Fruit fly (Drosophila melanogaster) whole organism, prepupa: ENCODE measurements around the gene CG7600.

Source experiments
- Blimp-1 ChIP-seq: fragments of 200-800 bp; sonication (Bioruptor generic); optimal IDR thresholded peaks from 3 replicates; lab custom pipeline; 2017; ENCODE audit warnings: missing biosample characterization, missing genetic modification characterization, mild to moderate bottlenecking, moderate library complexity, missing genetic modification reagents
- CG11294 ChIP-seq: fragments of 200-800 bp; sonication (Bioruptor generic); IDR thresholded peaks from 2 replicates; pipeline ENCODE4 v1.3.6; 2022; ENCODE audit warnings: missing biosample characterization, missing genetic modification characterization
- CG11762 ChIP-seq: fragments of 200-800 bp; sonication (Bioruptor generic); optimal IDR thresholded peaks from 3 replicates; lab custom pipeline; 2016; ENCODE audit warnings: missing biosample characterization, missing genetic modification characterization; ENCODE audit not compliant: insufficient read depth
- CG11902 ChIP-seq: fragments of 200-800 bp; sonication (Bioruptor generic); optimal IDR thresholded peaks from 3 replicates; lab custom pipeline; 2016; ENCODE audit warnings: missing biosample characterization, missing genetic modification characterization
- CG15336 ChIP-seq: fragments of 200-800 bp; sonication (Bioruptor generic); IDR thresholded peaks from 2 replicates; pipeline ENCODE4 v1.3.6; 2022; ENCODE audit warnings: missing biosample characterization, missing genetic modification characterization
- CG1621 ChIP-seq: fragments of 200-800 bp; sonication (Bioruptor generic); optimal IDR thresholded peaks from 3 replicates; lab custom pipeline; 2018; ENCODE audit warnings: missing biosample characterization, mild to moderate bottlenecking, missing genetic modification characterization
- CG16779 ChIP-seq: fragments of 200-800 bp; sonication (Bioruptor generic); optimal IDR thresholded peaks from 3 replicates; lab custom pipeline; 2017; ENCODE audit warnings: missing biosample characterization, mild to moderate bottlenecking, missing genetic modification characterization
- CG3032 ChIP-seq: fragments of 200-800 bp; optimal IDR thresholded peaks from 2 replicates; lab custom pipeline; 2019; ENCODE audit warnings: missing biosample characterization, mild to moderate bottlenecking, missing genetic modification characterization, moderate library complexity
- CG31627 ChIP-seq: fragments of 200-800 bp; sonication (Bioruptor generic); optimal IDR thresholded peaks from 3 replicates; lab custom pipeline; 2016; ENCODE audit warnings: missing biosample characterization, missing genetic modification characterization
- CG32006 ChIP-seq: fragments of 200-800 bp; sonication (Bioruptor generic); optimal IDR thresholded peaks from 3 replicates; lab custom pipeline; 2017; ENCODE audit warnings: missing biosample characterization, mild to moderate bottlenecking, missing genetic modification characterization
- CG34406 ChIP-seq: fragments of 200-800 bp; sonication (Bioruptor generic); optimal IDR thresholded peaks from 3 replicates; lab custom pipeline; 2016; ENCODE audit warnings: missing biosample characterization, missing genetic modification characterization
- CG3919 ChIP-seq: fragments of 200-800 bp; sonication (Bioruptor generic); optimal IDR thresholded peaks from 3 replicates; lab custom pipeline; 2016; ENCODE audit warnings: missing biosample characterization, missing genetic modification characterization
- CG4318 ChIP-seq: fragments of 200-800 bp; sonication (Bioruptor generic); optimal IDR thresholded peaks from 3 replicates; lab custom pipeline; 2017; ENCODE audit warnings: missing biosample characterization, mild to moderate bottlenecking, missing genetic modification characterization
- CG6163 ChIP-seq: fragments of 200-800 bp; sonication (Bioruptor generic); IDR thresholded peaks from 3 replicates; pipeline ENCODE4 v1.3.6; 2022; ENCODE audit warnings: missing biosample characterization, missing genetic modification characterization
- CG6276 ChIP-seq: fragments of 200-800 bp; sonication (Bioruptor generic); optimal IDR thresholded peaks from 2 replicates; lab custom pipeline; 2017; ENCODE audit warnings: missing biosample characterization, mild to moderate bottlenecking, missing genetic modification characterization
- CG6808 ChIP-seq: fragments of 200-800 bp; sonication (Bioruptor generic); optimal IDR thresholded peaks from 3 replicates; lab custom pipeline; 2017; ENCODE audit warnings: missing biosample characterization, missing genetic modification characterization, mild to moderate bottlenecking, moderate library complexity, missing genetic modification reagents
- CG6854 ChIP-seq: fragments of 200-800 bp; sonication (Bioruptor generic); optimal IDR thresholded peaks from 2 replicates; lab custom pipeline; 2017; ENCODE audit warnings: missing biosample characterization, mild to moderate bottlenecking, missing genetic modification characterization
- CG7368 ChIP-seq: fragments of 200-800 bp; sonication (Bioruptor generic); optimal IDR thresholded peaks from 3 replicates; lab custom pipeline; 2016; ENCODE audit warnings: missing biosample characterization, missing genetic modification characterization
- CG8119 ChIP-seq: fragments of 200-800 bp; sonication (Bioruptor generic); IDR thresholded peaks from 3 replicates; pipeline ENCODE4 v1.3.6; 2022; ENCODE audit warnings: missing biosample characterization, missing genetic modification characterization
- CG8319 ChIP-seq: fragments of 200-800 bp; sonication (Bioruptor generic); optimal IDR thresholded peaks from 3 replicates; lab custom pipeline; 2016; ENCODE audit warnings: missing biosample characterization, missing genetic modification characterization
- CG8632 ChIP-seq: fragments of 200-800 bp; sonication (Bioruptor generic); optimal IDR thresholded peaks from 3 replicates; lab custom pipeline; 2016; ENCODE audit warnings: missing biosample characterization, missing genetic modification characterization
- CG9139 ChIP-seq: fragments of 200-800 bp; sonication (Bioruptor generic); optimal IDR thresholded peaks from 3 replicates; lab custom pipeline; 2017; ENCODE audit warnings: missing biosample characterization, mild to moderate bottlenecking, missing genetic modification characterization
- Eip75B ChIP-seq: fragments of 200-800 bp; sonication (Bioruptor generic); optimal IDR thresholded peaks from 3 replicates; lab custom pipeline; 2016; ENCODE audit warnings: missing biosample characterization, missing genetic modification characterization
- Eip78C ChIP-seq: fragments of 200-800 bp; sonication (Bioruptor generic); peaks from one replicate; lab custom pipeline; 2016; ENCODE audit warnings: missing biosample characterization, missing genetic modification characterization
- Eip93F ChIP-seq: fragments of 200-800 bp; sonication (Bioruptor generic); optimal IDR thresholded peaks from 2 replicates; lab custom pipeline; 2016; ENCODE audit warnings: missing biosample characterization, mild to moderate bottlenecking, missing genetic modification characterization
- Ets21C ChIP-seq: fragments of 200-800 bp; sonication (Bioruptor generic); optimal IDR thresholded peaks from 3 replicates; lab custom pipeline; 2016; ENCODE audit warnings: missing biosample characterization, missing genetic modification characterization
- Ets96B ChIP-seq: fragments of 200-800 bp; optimal IDR thresholded peaks from 2 replicates; lab custom pipeline; 2019; ENCODE audit warnings: missing biosample characterization, mild to moderate bottlenecking, missing genetic modification characterization, moderate library complexity
- Gug ChIP-seq: fragments of 200-800 bp; sonication (Bioruptor generic); IDR thresholded peaks from 2 replicates; pipeline ENCODE4 v1.3.6; 2022; ENCODE audit warnings: missing biosample characterization, missing genetic modification characterization
- Hr38 ChIP-seq: sonication (Bioruptor generic); optimal IDR thresholded peaks from 2 replicates; lab custom pipeline; 2016; ENCODE audit warnings: missing biosample characterization, missing genetic modification characterization
- Hr39 ChIP-seq: fragments of 200-800 bp; sonication (Bioruptor generic); optimal IDR thresholded peaks from 2 replicates; lab custom pipeline; 2016; ENCODE audit warnings: missing biosample characterization, missing genetic modification characterization
- Hr4 ChIP-seq: fragments of 200-800 bp; sonication (Bioruptor generic); optimal IDR thresholded peaks from 3 replicates; lab custom pipeline; 2016; ENCODE audit warnings: missing biosample characterization, missing genetic modification characterization
- Lpt ChIP-seq: fragments of 200-800 bp; sonication (Bioruptor generic); optimal IDR thresholded peaks from 3 replicates; lab custom pipeline; 2016; ENCODE audit warnings: missing biosample characterization, missing genetic modification characterization
- Met ChIP-seq: fragments of 200-800 bp; sonication (Bioruptor generic); optimal IDR thresholded peaks from 3 replicates; lab custom pipeline; 2016; ENCODE audit warnings: missing biosample characterization, missing genetic modification characterization
- OdsH ChIP-seq: fragments of 200-800 bp; sonication (Bioruptor generic); optimal IDR thresholded peaks from 3 replicates; lab custom pipeline; 2016; ENCODE audit warnings: missing biosample characterization, missing genetic modification characterization
- Smox ChIP-seq: fragments of 200-800 bp; sonication (Bioruptor generic); optimal IDR thresholded peaks from 3 replicates; lab custom pipeline; 2016; ENCODE audit warnings: missing biosample characterization, missing genetic modification characterization
- Sox102F ChIP-seq: fragments of 200-800 bp; sonication (Bioruptor generic); optimal IDR thresholded peaks from 2 replicates; lab custom pipeline; 2016; ENCODE audit warnings: missing biosample characterization, mild to moderate bottlenecking, missing genetic modification characterization
- Sox14 ChIP-seq: fragments of 200-800 bp; sonication (Bioruptor generic); optimal IDR thresholded peaks from 3 replicates; lab custom pipeline; 2016; ENCODE audit warnings: missing biosample characterization, missing genetic modification characterization
- Sox15 ChIP-seq: fragments of 200-800 bp; sonication (Bioruptor generic); optimal IDR thresholded peaks from 3 replicates; lab custom pipeline; 2016; ENCODE audit warnings: missing biosample characterization, missing genetic modification characterization
- achi ChIP-seq: fragments of 200-800 bp; sonication (Bioruptor generic); optimal IDR thresholded peaks from 3 replicates; lab custom pipeline; 2016; ENCODE audit warnings: missing biosample characterization, missing genetic modification characterization
- cyc ChIP-seq: fragments of 200-800 bp; sonication (Bioruptor generic); optimal IDR thresholded peaks from 3 replicates; lab custom pipeline; 2016; ENCODE audit warnings: missing biosample characterization, missing genetic modification characterization
- dac ChIP-seq: fragments of 200-800 bp; sonication (Bioruptor generic); optimal IDR thresholded peaks from 2 replicates; lab custom pipeline; 2017; ENCODE audit warnings: missing biosample characterization, mild to moderate bottlenecking, missing genetic modification characterization
- dsx ChIP-seq: fragments of 200-800 bp; optimal IDR thresholded peaks from 3 replicates; lab custom pipeline; 2019; ENCODE audit warnings: missing biosample characterization, mild to moderate bottlenecking, missing genetic modification characterization, moderate library complexity; ENCODE audit not compliant: poor library complexity, severe bottlenecking
- eg ChIP-seq: fragments of 200-800 bp; sonication (Bioruptor generic); IDR thresholded peaks from 3 replicates; pipeline ENCODE4 v1.3.6; 2022; ENCODE audit warnings: missing biosample characterization, missing genetic modification characterization
- esn ChIP-seq: fragments of 200-800 bp; sonication (Bioruptor generic); optimal IDR thresholded peaks from 2 replicates; lab custom pipeline; 2016; ENCODE audit warnings: missing biosample characterization, mild to moderate bottlenecking, missing genetic modification characterization, moderate library complexity
- fd85E ChIP-seq: fragments of 200-800 bp; sonication (Bioruptor generic); optimal IDR thresholded peaks from 3 replicates; lab custom pipeline; 2016; ENCODE audit warnings: missing biosample characterization, missing genetic modification characterization
- fkh ChIP-seq: fragments of 200-800 bp; sonication (Bioruptor generic); optimal IDR thresholded peaks from 3 replicates; lab custom pipeline; 2017; ENCODE audit warnings: missing biosample characterization, mild to moderate bottlenecking, missing genetic modification characterization, moderate library complexity
- net ChIP-seq: fragments of 200-800 bp; sonication (Bioruptor generic); optimal IDR thresholded peaks from 3 replicates; lab custom pipeline; 2016; ENCODE audit warnings: missing biosample characterization, missing genetic modification characterization
- pdm3 ChIP-seq: fragments of 200-800 bp; sonication (Bioruptor generic); optimal IDR thresholded peaks from 3 replicates; lab custom pipeline; 2016; ENCODE audit warnings: missing biosample characterization, missing genetic modification characterization
- salr ChIP-seq, 2 experiments: fragments of 200-800 bp; sonication (Bioruptor generic); optimal IDR thresholded peaks; 3 replicates each; lab custom pipeline; 2016 to 2018; ENCODE audit warnings: missing biosample characterization in 2 of 2, missing genetic modification characterization in 2 of 2, mild to moderate bottlenecking in 1 of 2
- spab ChIP-seq: fragments of 200-800 bp; sonication (Bioruptor generic); optimal IDR thresholded peaks from 2 replicates; lab custom pipeline; 2017; ENCODE audit warnings: missing biosample characterization, mild to moderate bottlenecking, missing genetic modification characterization, missing genetic modification reagents
- ss ChIP-seq, 2 experiments: fragments of 200-800 bp; sonication (Bioruptor generic); optimal IDR thresholded peaks; 2 replicates in 1 of 2; 3 replicates in 1 of 2; lab custom pipeline; 2017 to 2018; ENCODE audit warnings: mild to moderate bottlenecking in 2 of 2, missing biosample characterization in 2 of 2, missing genetic modification characterization in 2 of 2, moderate library complexity in 1 of 2
- svp ChIP-seq: fragments of 200-800 bp; sonication (Bioruptor generic); peaks from one replicate; lab custom pipeline; 2016; ENCODE audit warnings: missing biosample characterization, missing genetic modification characterization
- vri ChIP-seq: fragments of 200-800 bp; sonication (Bioruptor generic); optimal IDR thresholded peaks from 3 replicates; lab custom pipeline; 2016; ENCODE audit warnings: missing biosample characterization, mild to moderate bottlenecking, missing genetic modification characterization

CG7600 gene

dm6 chr3L:11210517-11210916, at the start of gene CG7600, which contains the start of gene Ube3a:
CG7600 (plus strand) TSS chr3L:11210786.
Ube3a (minus strand) TSS chr3L:11210583.
- peak; percentile 40 for TF ChIP-seq Eip75B (GFP tag; lab: Kevin White, UChicago)
- TF ChIP-seq CG6276, result no peak
- no peak for TF ChIP-seq Hr4 (GFP tag; lab: Kevin White, UChicago)
- TF ChIP-seq Ets96B (tag; lab: Kevin White, UChicago), result peak; percentile 28
- peak; percentile 15 for TF ChIP-seq CG32006
- TF ChIP-seq achi (GFP tag; lab: Kevin White, UChicago), result no peak
- no peak for TF ChIP-seq Eip93F (GFP tag; lab: Kevin White, UChicago)
- no peak for TF ChIP-seq spab (GFP tag; lab: Kevin White, UChicago)
- TF ChIP-seq OdsH (GFP tag; lab: Kevin White, UChicago), result no peak
- TF ChIP-seq eg (GFP tag; lab: Robert Waterston, UW), result 0 out of 3 replicates have a peak, but pooled peaks have one; percentile 21
- no peak for TF ChIP-seq CG4318 (GFP tag; lab: Kevin White, UChicago)
- TF ChIP-seq fd85E (GFP tag; lab: Kevin White, UChicago), result no peak
- peak; percentile 43; the same call in 1 of the 3 replicates for TF ChIP-seq CG6163 (GFP tag; lab: Robert Waterston, UW)
- TF ChIP-seq CG31627 (GFP tag; lab: Kevin White, UChicago), result no peak
- TF ChIP-seq cyc (GFP tag; lab: Kevin White, UChicago), result peak; percentile 8
- TF ChIP-seq Met (GFP tag; lab: Kevin White, UChicago), result no peak
- peak; percentile 75 for TF ChIP-seq fkh
- no peak for TF ChIP-seq CG9139
- TF ChIP-seq CG11902 (GFP tag; lab: Kevin White, UChicago), result no peak
- TF ChIP-seq pdm3 (GFP tag; lab: Kevin White, UChicago), result no peak
- TF ChIP-seq CG16779, result no peak
- TF ChIP-seq CG6808 (GFP tag; lab: Kevin White, UChicago), result no peak
- TF ChIP-seq CG11294 (GFP tag; lab: Robert Waterston, UW), result no peak; the same call in 1 of the 2 replicates
- TF ChIP-seq CG7368 (GFP tag; lab: Kevin White, UChicago), result no peak
- TF ChIP-seq Smox, result no peak
- TF ChIP-seq CG15336 (GFP tag; lab: Robert Waterston, UW), result peak; percentile 32; the same call in 1 of the 2 replicates
- peak; percentile 16 for TF ChIP-seq Sox14 (GFP tag; lab: Kevin White, UChicago)
- TF ChIP-seq CG34406, result no peak
- peak; percentile 13 for TF ChIP-seq dac
- TF ChIP-seq net, result no peak
- peak in 1 of 2 experiments; percentile 55 for TF ChIP-seq ss (GFP tag; optimal IDR thresholded peaks at IDR 0.05; lab: Kevin White, UChicago)
- TF ChIP-seq CG8119 (GFP tag; lab: Robert Waterston, UW), result peak; percentile 40; the same call in 2 of the 3 replicates
- TF ChIP-seq Sox102F (GFP tag; lab: Kevin White, UChicago), result no peak
- peak; percentile 71 for TF ChIP-seq Eip78C
- no peak for TF ChIP-seq Blimp-1 (GFP tag; lab: Kevin White, UChicago)
- no peak for TF ChIP-seq svp (GFP tag; lab: Kevin White, UChicago)
- TF ChIP-seq CG3919 (GFP tag; lab: Kevin White, UChicago), result peak; percentile 48
- no peak for TF ChIP-seq vri (GFP tag; lab: Kevin White, UChicago)
- TF ChIP-seq CG8319 (GFP tag; lab: Kevin White, UChicago), result no peak
- TF ChIP-seq Sox15 (GFP tag; lab: Kevin White, UChicago), result no peak
- no peak for TF ChIP-seq Gug (GFP tag; lab: Robert Waterston, UW)
- TF ChIP-seq dsx (GFP tag; lab: Kevin White, UChicago), result peak; percentile 22
- TF ChIP-seq CG8632, result no peak
- TF ChIP-seq CG1621 (tag; lab: Kevin White, UChicago), result peak; percentile 97
- no peak for TF ChIP-seq Hr39
- TF ChIP-seq CG11762 (GFP tag; lab: Kevin White, UChicago), result no peak
- no peak for TF ChIP-seq Ets21C (GFP tag; lab: Kevin White, UChicago)
- TF ChIP-seq esn, result peak; percentile 59
- no peak for TF ChIP-seq salr (GFP tag; optimal IDR thresholded peaks at IDR 0.05; lab: Kevin White, UChicago)
- peak; percentile 31 for TF ChIP-seq CG3032
- TF ChIP-seq Hr38 (GFP tag; lab: Kevin White, UChicago), result no peak
- no peak for TF ChIP-seq Lpt (GFP tag; lab: Kevin White, UChicago)
- TF ChIP-seq CG6854 (GFP tag; lab: Kevin White, UChicago), result peak; percentile 61
